Fruit fly (Drosophila melanogaster): Measurements from ENCODE around the gene CG6340.
A peak's percentile ranks its signal among the peaks of the same experiment; 100 is the strongest.

DNA sequence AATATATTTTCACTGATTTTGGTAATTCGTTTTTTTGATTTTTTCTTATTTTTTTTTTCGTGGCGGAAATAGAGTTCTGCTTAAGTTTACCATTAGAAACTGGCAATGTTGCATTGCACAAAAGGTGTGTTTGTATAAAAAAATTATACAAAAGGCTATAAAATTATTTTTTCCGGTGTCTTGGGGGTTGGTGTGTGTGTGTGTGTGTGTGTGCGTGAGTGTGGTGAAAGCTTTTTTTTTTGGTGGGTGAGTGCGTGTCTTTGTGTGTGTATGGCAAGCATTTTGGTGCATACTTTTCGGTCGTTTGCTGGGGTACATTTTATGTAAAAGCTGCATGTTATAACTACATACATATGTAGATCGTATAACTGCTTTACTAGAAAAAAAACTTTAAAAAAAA lies 29.2 kb downstream of the CG6340 start:
- peak; percentile 1 for TF ChIP-seq Crg-1 (GFP tag; optimal IDR thresholded peaks at IDR 0.05)
- no peak for TF ChIP-seq cic (GFP tag; optimal IDR thresholded peaks at IDR 0.05)
- no peak for TF ChIP-seq Clk (GFP tag; optimal IDR thresholded peaks at IDR 0.05)
- TF ChIP-seq ovo (GFP tag; optimal IDR thresholded peaks at IDR 0.05): no peak
- TF ChIP-seq CG12768 (GFP tag; optimal IDR thresholded peaks at IDR 0.05): no peak
- TF ChIP-seq CG5204 (GFP tag; optimal IDR thresholded peaks at IDR 0.05): peak; percentile 26

Data from whole organism, adult.